Worm (Caenorhabditis elegans): ENCODE results near the gene R05D3.3.

- TF ChIP-seq unc-39 (tag; optimal IDR thresholded peaks at IDR 0.05): no peak
- no peak for TF ChIP-seq ztf-11 (tag; optimal IDR thresholded peaks at IDR 0.05)
- TF ChIP-seq lir-3 (tag; optimal IDR thresholded peaks at IDR 0.05): no peak
- TF ChIP-seq skn-1 (tag; optimal IDR thresholded peaks at IDR 0.05): no peak
- no peak for TF ChIP-seq fkh-10 (GFP tag; optimal IDR thresholded peaks at IDR 0.05)
- no peak for TF ChIP-seq pha-4 (GFP tag; IDR thresholded peaks at IDR 0.05)
- no peak for TF ChIP-seq pha-4 (tag; optimal IDR thresholded peaks at IDR 0.05)
Measured at ce11 chrIII:8318488-8318887, 45.3 kb upstream of the R05D3.3 start, which contains the start of gene sas-4.
